Fruit fly (Drosophila melanogaster): ENCODE results near the gene CG13605.

CG13605 gene

dm6 chr3R:24100717-24101116, 11.5 kb downstream of the CG13605 start:
- no peak for TF ChIP-seq CG8478 (optimal IDR thresholded peaks at IDR 0.05)
- TF ChIP-seq CTCF (optimal IDR thresholded peaks at IDR 0.05) = no peak

dm6 chr3R:24099039-24100026, 12.9 kb downstream of the CG13605 start:
- TF ChIP-seq CG8478 (optimal IDR thresholded peaks at IDR 0.05) = no peak
- no peak for TF ChIP-seq CTCF (optimal IDR thresholded peaks at IDR 0.05)

dm6 chr3R:24093430-24093829, 18.8 kb downstream of the CG13605 start:
- TF ChIP-seq CTCF (optimal IDR thresholded peaks at IDR 0.05) = no peak

dm6 chr3R:24092590-24093151, 19.5 kb downstream of the CG13605 start:
- no peak for TF ChIP-seq CTCF (optimal IDR thresholded peaks at IDR 0.05)
- no peak for TF ChIP-seq CG8478 (optimal IDR thresholded peaks at IDR 0.05)

dm6 chr3R:24091653-24092052, 20.5 kb downstream of the CG13605 start:
- no peak for TF ChIP-seq CG8478 (optimal IDR thresholded peaks at IDR 0.05)
- TF ChIP-seq CTCF (optimal IDR thresholded peaks at IDR 0.05) = no peak

- TF ChIP-seq CTCF (optimal IDR thresholded peaks at IDR 0.05) (no peak), CG8478 (optimal IDR thresholded peaks at IDR 0.05) (no peak)
These were observed 22.0 kb downstream of the CG13605 start for dm6 chr3R:24090143-24090542.

dm6 chr3R:24084975-24085374, 27.2 kb downstream of the CG13605 start:
- no peak for TF ChIP-seq CG8478 (optimal IDR thresholded peaks at IDR 0.05)
- no peak for TF ChIP-seq CTCF (optimal IDR thresholded peaks at IDR 0.05)

- TF ChIP-seq CG8478 (optimal IDR thresholded peaks at IDR 0.05) = no peak
- TF ChIP-seq CTCF (optimal IDR thresholded peaks at IDR 0.05) = no peak
These were observed 32.6 kb downstream of the CG13605 start for dm6 chr3R:24079613-24080012.

- TF ChIP-seq CG8478 (optimal IDR thresholded peaks at IDR 0.05) = no peak
- TF ChIP-seq CTCF (optimal IDR thresholded peaks at IDR 0.05) = no peak
These were observed 33.1 kb downstream of the CG13605 start for dm6 chr3R:24079110-24079509.

- no peak for TF ChIP-seq CG8478 (optimal IDR thresholded peaks at IDR 0.05)
- TF ChIP-seq CTCF (optimal IDR thresholded peaks at IDR 0.05) = no peak
These were observed 38.5 kb downstream of the CG13605 start for dm6 chr3R:24073703-24074102.

dm6 chr3R:24069965-24070364, 42.2 kb downstream of the CG13605 start:
- TF ChIP-seq CTCF (optimal IDR thresholded peaks at IDR 0.05) (no peak), CG8478 (optimal IDR thresholded peaks at IDR 0.05) (no peak)

- TF ChIP-seq CTCF (optimal IDR thresholded peaks at IDR 0.05) = no peak
- no peak for TF ChIP-seq CG8478 (optimal IDR thresholded peaks at IDR 0.05)
These were observed 43.4 kb downstream of the CG13605 start for dm6 chr3R:24068830-24069229.

- TF ChIP-seq CTCF (optimal IDR thresholded peaks at IDR 0.05) (no peak), CG8478 (optimal IDR thresholded peaks at IDR 0.05) (no peak)
These were observed 46.5 kb downstream of the CG13605 start for dm6 chr3R:24065718-24066117.

Data from S2 (cell line).